Worm (Caenorhabditis elegans) whole organism, L3 larva: ENCODE results near the gene hog-1.
A peak's percentile ranks its signal among the peaks of the same experiment; 100 is the strongest.

Experiments used
- R02D3.7 ChIP-seq: fragments of 150-350 bp; optimal IDR thresholded peaks from 2 replicates; lab custom pipeline; 2014; ENCODE audit warnings: missing biosample characterization, missing genetic modification characterization
- ZK546.5 ChIP-seq: sonication (generic microtip); optimal IDR thresholded peaks from 2 replicates; lab custom pipeline; 2017; ENCODE audit warnings: missing biosample characterization, missing genetic modification characterization
- aly-2 ChIP-seq: fragments of 150-350 bp; optimal IDR thresholded peaks from 2 replicates; lab custom pipeline; 2014; ENCODE audit warnings: missing biosample characterization, missing genetic modification characterization
- ama-1 ChIP-seq: fragments of 150-350 bp; optimal IDR thresholded peaks from 2 replicates; lab custom pipeline; 2018
- ceh-16 ChIP-seq: sonication (generic microtip); optimal IDR thresholded peaks from 2 replicates; lab custom pipeline; 2017; ENCODE audit warnings: missing biosample characterization, missing genetic modification characterization
- ceh-28 ChIP-seq: fragments of 150-350 bp; optimal IDR thresholded peaks from 2 replicates; lab custom pipeline; 2014; ENCODE audit warnings: missing biosample characterization, missing genetic modification reagents, missing genetic modification characterization
- ceh-9 ChIP-seq: sonication (generic microtip); optimal IDR thresholded peaks from 2 replicates; lab custom pipeline; 2018; ENCODE audit warnings: missing biosample characterization, missing genetic modification characterization
- daf-12 ChIP-seq: fragments of 150-350 bp; optimal IDR thresholded peaks from 2 replicates; lab custom pipeline; 2014; ENCODE audit warnings: missing biosample characterization, missing genetic modification reagents, missing genetic modification characterization
- egl-5 ChIP-seq: fragments of 150-350 bp; optimal IDR thresholded peaks from 2 replicates; lab custom pipeline; 2017; ENCODE audit warnings: missing biosample characterization, missing genetic modification reagents, missing genetic modification characterization, inconsistent platforms
- elt-1 ChIP-seq: fragments of 150-350 bp; optimal IDR thresholded peaks from 2 replicates; lab custom pipeline; 2014; ENCODE audit warnings: missing biosample characterization, missing genetic modification characterization
- elt-2 ChIP-seq: sonication (generic microtip); optimal IDR thresholded peaks from 2 replicates; lab custom pipeline; 2016; ENCODE audit warnings: missing genetic modification reagents, mild to moderate bottlenecking, missing genetic modification characterization, missing compliant biosample characterization
- elt-3 ChIP-seq, 3 experiments: fragments of 150-350 bp in 1 of 3; sonication (generic microtip) in 2 of 3; optimal IDR thresholded peaks; 2 replicates in 2 of 3; 4 replicates in 1 of 3; lab custom pipeline; 2014 to 2017; ENCODE audit warnings: missing biosample characterization in 3 of 3, missing genetic modification characterization in 3 of 3
- eor-1 ChIP-seq, 2 experiments: fragments of 150-350 bp; optimal IDR thresholded peaks; 2 replicates each; lab custom pipeline; 2014 to 2018; ENCODE audit warnings: missing biosample characterization in 2 of 2, missing genetic modification characterization in 2 of 2
- fkh-2 ChIP-seq: fragments of 150-350 bp; optimal IDR thresholded peaks from 2 replicates; lab custom pipeline; 2014; ENCODE audit warnings: missing biosample characterization, missing genetic modification reagents, missing genetic modification characterization
- fos-1 ChIP-seq: fragments of 150-350 bp; optimal IDR thresholded peaks from 2 replicates; lab custom pipeline; 2014; ENCODE audit warnings: missing biosample characterization, missing genetic modification characterization
- hmg-11 ChIP-seq: sonication (generic microtip); optimal IDR thresholded peaks from 2 replicates; lab custom pipeline; 2016; ENCODE audit warnings: missing genetic modification characterization, missing compliant biosample characterization
- jun-1 ChIP-seq: fragments of 150-350 bp; optimal IDR thresholded peaks from 2 replicates; lab custom pipeline; 2014; ENCODE audit warnings: missing biosample characterization, missing genetic modification reagents, missing genetic modification characterization
- lin-39 ChIP-seq: fragments of 150-350 bp; optimal IDR thresholded peaks from 2 replicates; lab custom pipeline; 2018; ENCODE audit warnings: missing biosample characterization, missing genetic modification reagents, missing genetic modification characterization
- lsy-12 ChIP-seq: sonication (generic microtip); optimal IDR thresholded peaks from 2 replicates; lab custom pipeline; 2016; ENCODE audit warnings: mild to moderate bottlenecking, missing genetic modification characterization, missing compliant biosample characterization
- mml-1 ChIP-seq: fragments of 150-350 bp; sonication (generic microtip); optimal IDR thresholded peaks from 3 replicates; lab custom pipeline; 2014; ENCODE audit warnings: missing biosample characterization, missing genetic modification characterization
- nfya-1 ChIP-seq: sonication (generic microtip); optimal IDR thresholded peaks from 2 replicates; lab custom pipeline; 2017; ENCODE audit warnings: missing genetic modification characterization, mild to moderate bottlenecking, missing compliant biosample characterization, antibody characterized with exemption, moderate library complexity; ENCODE audit not compliant: insufficient read depth
- nhr-12 ChIP-seq: fragments of 150-350 bp; optimal IDR thresholded peaks from 2 replicates; lab custom pipeline; 2014; ENCODE audit warnings: missing biosample characterization, missing genetic modification characterization
- nhr-23 ChIP-seq: fragments of 150-350 bp; optimal IDR thresholded peaks from 2 replicates; lab custom pipeline; 2014; ENCODE audit warnings: missing biosample characterization, missing genetic modification reagents, missing genetic modification characterization
- nhr-25 ChIP-seq: sonication (generic microtip); optimal IDR thresholded peaks from 2 replicates; lab custom pipeline; 2017; ENCODE audit warnings: missing biosample characterization, missing genetic modification characterization
- nhr-28 ChIP-seq: fragments of 150-350 bp; optimal IDR thresholded peaks from 2 replicates; lab custom pipeline; 2014; ENCODE audit warnings: missing biosample characterization, missing genetic modification characterization
- nhr-43 ChIP-seq: sonication (generic microtip); optimal IDR thresholded peaks from 2 replicates; lab custom pipeline; 2016; ENCODE audit warnings: mild to moderate bottlenecking, missing genetic modification characterization, missing compliant biosample characterization; ENCODE audit not compliant: poor library complexity, severe bottlenecking
- nhr-67 ChIP-seq: fragments of 150-350 bp; optimal IDR thresholded peaks from 2 replicates; lab custom pipeline; 2014; ENCODE audit warnings: missing biosample characterization, missing genetic modification characterization
- nhr-76 ChIP-seq: fragments of 150-350 bp; sonication (generic microtip); optimal IDR thresholded peaks from 5 replicates; lab custom pipeline; 2014; ENCODE audit warnings: missing biosample characterization, missing genetic modification characterization
- nhr-77 ChIP-seq: fragments of 150-350 bp; optimal IDR thresholded peaks from 2 replicates; lab custom pipeline; 2014; ENCODE audit warnings: missing biosample characterization, missing genetic modification characterization
- pha-4 ChIP-seq: fragments of 150-350 bp; optimal IDR thresholded peaks from 2 replicates; lab custom pipeline; 2014; ENCODE audit warnings: missing biosample characterization, missing genetic modification reagents, missing genetic modification characterization
- pqm-1 ChIP-seq: fragments of 150-350 bp; optimal IDR thresholded peaks from 2 replicates; lab custom pipeline; 2017; ENCODE audit warnings: missing biosample characterization, missing genetic modification characterization, inconsistent platforms
- sea-2 ChIP-seq: fragments of 150-350 bp; sonication (generic microtip); optimal IDR thresholded peaks from 4 replicates; lab custom pipeline; 2014; ENCODE audit warnings: missing biosample characterization, missing genetic modification reagents, missing genetic modification characterization
- skn-1 ChIP-seq: fragments of 150-350 bp; optimal IDR thresholded peaks from 2 replicates; lab custom pipeline; 2014; ENCODE audit warnings: missing biosample characterization, missing genetic modification characterization
- snpc-4 ChIP-seq: fragments of 150-350 bp; optimal IDR thresholded peaks from 2 replicates; lab custom pipeline; 2014; ENCODE audit warnings: missing biosample characterization, missing genetic modification characterization
- unc-39 ChIP-seq: sonication (generic microtip); optimal IDR thresholded peaks from 4 replicates; lab custom pipeline; 2017; ENCODE audit warnings: missing biosample characterization, missing genetic modification characterization
- unc-62 ChIP-seq: fragments of 150-350 bp; sonication (generic microtip); optimal IDR thresholded peaks from 4 replicates; lab custom pipeline; 2014; ENCODE audit warnings: missing biosample characterization, missing genetic modification reagents, missing genetic modification characterization
- zag-1 ChIP-seq: fragments of 150-350 bp; optimal IDR thresholded peaks from 2 replicates; lab custom pipeline; 2014; ENCODE audit warnings: missing biosample characterization, missing genetic modification characterization
- ztf-11 ChIP-seq: fragments of 150-350 bp; optimal IDR thresholded peaks from 2 replicates; lab custom pipeline; 2014; ENCODE audit warnings: missing biosample characterization, missing genetic modification characterization

hog-1 gene

ce11 chrX:5831827-5832226 lies 22.2 kb downstream of the hog-1 start:
- TF ChIP-seq ztf-11 (tag; lab: Kevin White, UChicago) = no peak
- no peak for TF ChIP-seq lsy-12 (tag; lab: Kevin White, UChicago)
- TF ChIP-seq zag-1 (tag; lab: Kevin White, UChicago) = no peak
- peak; percentile 63 for TF ChIP-seq pqm-1
- TF ChIP-seq jun-1 = peak; percentile 14
- no peak for TF ChIP-seq hmg-11
- peak; percentile 50 for TF ChIP-seq elt-2 (tag; lab: Kevin White, UChicago)
- TF ChIP-seq, all 47 proteins: peak for 3

- no peak for TF ChIP-seq mml-1 (tag; lab: Kevin White, UChicago)
- no peak for TF ChIP-seq zag-1 (tag; lab: Kevin White, UChicago)
- TF ChIP-seq unc-39 (tag; lab: Kevin White, UChicago) = no peak
- peak; percentile 51 for TF ChIP-seq elt-2 (tag; lab: Kevin White, UChicago)
- TF ChIP-seq daf-12 = no peak
- no peak for TF ChIP-seq unc-62
- TF ChIP-seq nhr-76 (tag; lab: Kevin White, UChicago) = no peak
- no peak for TF ChIP-seq snpc-4
- TF ChIP-seq nhr-67 (tag; lab: Kevin White, UChicago) = no peak
- TF ChIP-seq R02D3.7 (tag; lab: Kevin White, UChicago) = no peak
- peak; percentile 9 for TF ChIP-seq ceh-28 (tag; lab: Kevin White, UChicago)
- TF ChIP-seq aly-2 (tag; lab: Kevin White, UChicago) = no peak
- no peak for TF ChIP-seq pha-4 (tag; lab: Kevin White, UChicago)
- peak; percentile 53 for TF ChIP-seq pqm-1
- TF ChIP-seq, all 47 proteins: peak for 3
Measured at ce11 chrX:5829175-5829574, 24.9 kb downstream of the hog-1 start, which contains the start of gene acp-5. acp-5 (plus strand) TSS chrX:5829435.

ce11 chrX:5828085-5828484 lies 26.0 kb downstream of the hog-1 start:
- TF ChIP-seq egl-5 (tag; lab: Kevin White, UChicago) (no peak), nhr-25 (tag; lab: Kevin White, UChicago) (peak; percentile 95), nhr-43 (peak; percentile 57), ztf-11 (tag; lab: Kevin White, UChicago) (no peak), elt-1 (tag; lab: Kevin White, UChicago) (peak; percentile 36), ama-1 (lab: Kevin White, UChicago) (no peak), nfya-1 (tag; lab: Kevin White, UChicago) (peak; percentile 17), nhr-23 (tag; lab: Kevin White, UChicago) (peak; percentile 79), eor-1 (tag; optimal IDR thresholded peaks at IDR 0.05; lab: Kevin White, UChicago) (no peak), elt-3 (tag; optimal IDR thresholded peaks at IDR 0.05; lab: Kevin White, UChicago) (peak in 1 of 3 experiments; percentile 3), unc-62 (peak; percentile 82), nhr-67 (tag; lab: Kevin White, UChicago) (no peak)

DNA sequence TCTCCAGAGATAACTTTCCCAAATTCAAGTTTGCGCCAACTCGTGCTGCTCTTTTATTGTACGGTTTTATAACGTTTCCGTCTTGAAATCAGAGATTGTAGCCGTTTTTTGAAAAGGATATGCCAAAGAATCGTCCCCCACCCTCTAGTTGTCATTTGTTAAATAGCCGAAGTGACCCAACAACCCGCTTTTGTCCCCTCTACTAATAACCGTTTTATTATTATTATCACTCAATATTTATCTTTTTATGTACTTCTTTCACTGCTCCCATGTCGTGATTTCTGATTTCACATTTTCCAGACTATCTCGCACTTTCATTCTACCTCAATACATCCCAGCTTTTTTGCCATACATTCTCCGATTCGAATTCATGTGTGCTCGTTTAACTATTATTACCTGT lies 27.1 kb downstream of the hog-1 start:
- TF ChIP-seq nhr-28 (tag; lab: Kevin White, UChicago) = no peak
- TF ChIP-seq ztf-11 (tag; lab: Kevin White, UChicago) = no peak
- TF ChIP-seq lin-39 = no peak
- no peak for TF ChIP-seq nhr-25 (tag; lab: Kevin White, UChicago)
- no peak for TF ChIP-seq snpc-4
- no peak for TF ChIP-seq jun-1
- TF ChIP-seq sea-2 (GFP tag; lab: Kevin White, UChicago) = no peak
- no peak for TF ChIP-seq nhr-77
- TF ChIP-seq ZK546.5 (tag; lab: Kevin White, UChicago) = no peak
- TF ChIP-seq pqm-1 = no peak
- TF ChIP-seq pha-4 (tag; lab: Kevin White, UChicago) = no peak
- TF ChIP-seq fkh-2 = no peak
- no peak for TF ChIP-seq skn-1 (tag; lab: Kevin White, UChicago)
- no peak for TF ChIP-seq fos-1
- TF ChIP-seq ceh-16 = no peak
- no peak for TF ChIP-seq elt-2 (tag; lab: Kevin White, UChicago)
- no peak for TF ChIP-seq ceh-28 (tag; lab: Kevin White, UChicago)
- no peak for TF ChIP-seq eor-1 (tag; optimal IDR thresholded peaks at IDR 0.05; lab: Kevin White, UChicago)
- no peak for TF ChIP-seq ceh-9 (tag; lab: Kevin White, UChicago)
- no peak for TF ChIP-seq nhr-12
- TF ChIP-seq, all 47 proteins: peak for 0
